Worm (Caenorhabditis elegans) whole organism, L4 larva: ENCODE data around the gene F46C3.6.
A peak's percentile ranks its signal among the peaks of the same experiment; 100 is the strongest.

Experiments used
- F10B5.3 ChIP-seq: sonication (generic microtip); optimal IDR thresholded peaks from 2 replicates; lab custom pipeline; 2016; ENCODE audit warnings: mild to moderate bottlenecking, missing genetic modification characterization, missing compliant biosample characterization
- T20F7.1 ChIP-seq: fragments of 200-800 bp; sonication (Bioruptor generic); optimal IDR thresholded peaks from 2 replicates; lab custom pipeline; 2018; ENCODE audit warnings: mild to moderate bottlenecking, missing genetic modification characterization, missing compliant biosample characterization
- Y48G9A.11 ChIP-seq: fragments of 200-800 bp; sonication (Bioruptor generic); IDR thresholded peaks from 2 replicates; pipeline ENCODE4 v1.3.6; 2022; ENCODE audit warnings: missing genetic modification reagents, missing genetic modification characterization, missing compliant biosample characterization
- Y75B8A.6 ChIP-seq: fragments of 200-800 bp; sonication (Bioruptor generic); IDR thresholded peaks from 2 replicates; pipeline ENCODE4 v1.3.6; 2022; ENCODE audit warnings: missing genetic modification reagents, missing genetic modification characterization, missing compliant biosample characterization
- ama-1 ChIP-seq: fragments of 150-350 bp; optimal IDR thresholded peaks from 2 replicates; lab custom pipeline; 2014; ENCODE audit warnings: inconsistent platforms, mixed read lengths
- arid-1 ChIP-seq: fragments of 200-800 bp; sonication (Bioruptor generic); conservative IDR thresholded peaks from 2 replicates; pipeline ENCODE4 v1.3.6; 2022; ENCODE audit warnings: missing genetic modification reagents, missing genetic modification characterization, missing compliant biosample characterization
- ceh-20 ChIP-seq: fragments of 200-800 bp; sonication (Bioruptor generic); IDR thresholded peaks from 2 replicates; pipeline ENCODE4 v1.3.6; 2022; ENCODE audit warnings: missing genetic modification reagents, missing genetic modification characterization, missing compliant biosample characterization
- ceh-28 ChIP-seq: fragments of 150-350 bp; optimal IDR thresholded peaks from 2 replicates; lab custom pipeline; 2014; ENCODE audit warnings: missing biosample characterization, missing genetic modification reagents, missing genetic modification characterization
- cey-2 ChIP-seq: sonication (generic microtip); optimal IDR thresholded peaks from 3 replicates; lab custom pipeline; 2017; ENCODE audit warnings: missing genetic modification characterization, mild to moderate bottlenecking, missing compliant biosample characterization, antibody characterized with exemption, borderline replicate concordance; ENCODE audit not compliant: insufficient read depth
- daf-12 ChIP-seq: fragments of 150-350 bp; optimal IDR thresholded peaks from 2 replicates; lab custom pipeline; 2014; ENCODE audit warnings: missing biosample characterization, missing genetic modification reagents, missing genetic modification characterization
- daf-16 ChIP-seq, 3 experiments: sonication (generic microtip); optimal IDR thresholded peaks; 2 replicates each; lab custom pipeline; 2016 to 2017; ENCODE audit warnings: missing genetic modification characterization in 3 of 3, missing genetic modification reagents in 3 of 3, mild to moderate bottlenecking in 2 of 3, missing compliant biosample characterization in 2 of 3, missing biosample characterization in 1 of 3, moderate library complexity in 1 of 3
- daf-19 ChIP-seq: fragments of 200-800 bp; sonication (Bioruptor generic); conservative IDR thresholded peaks from 2 replicates; pipeline ENCODE4 v1.3.6; 2022; ENCODE audit warnings: missing genetic modification characterization, missing compliant biosample characterization
- daf-8 ChIP-seq: fragments of 200-800 bp; sonication (Bioruptor generic); IDR thresholded peaks from 2 replicates; pipeline ENCODE4 v1.3.6; 2022; ENCODE audit warnings: missing genetic modification characterization, missing compliant biosample characterization
- dmd-6 ChIP-seq: fragments of 200-800 bp; sonication (Bioruptor generic); IDR thresholded peaks from 2 replicates; pipeline ENCODE4 v1.3.6; 2022; ENCODE audit warnings: missing genetic modification reagents, missing genetic modification characterization, missing compliant biosample characterization
- dpl-1 ChIP-seq: fragments of 150-350 bp; optimal IDR thresholded peaks from 2 replicates; lab custom pipeline; 2014; ENCODE audit warnings: missing biosample characterization, missing genetic modification reagents, missing genetic modification characterization
- egl-27 ChIP-seq: sonication (generic microtip); optimal IDR thresholded peaks from 3 replicates; lab custom pipeline; 2017; ENCODE audit warnings: missing biosample characterization, missing genetic modification reagents, missing genetic modification characterization
- egl-43 ChIP-seq: fragments of 200-800 bp; sonication (Bioruptor generic); IDR thresholded peaks from 2 replicates; pipeline ENCODE4 v1.3.6; 2022; ENCODE audit warnings: missing genetic modification reagents, missing genetic modification characterization, missing compliant biosample characterization
- fkh-10 ChIP-seq: fragments of 150-350 bp; optimal IDR thresholded peaks from 2 replicates; lab custom pipeline; 2014; ENCODE audit warnings: missing biosample characterization, missing genetic modification reagents, missing genetic modification characterization
- gei-8 ChIP-seq: fragments of 200-800 bp; sonication (Bioruptor generic); optimal IDR thresholded peaks from 2 replicates; lab custom pipeline; 2018; ENCODE audit warnings: mild to moderate bottlenecking, missing genetic modification characterization, missing compliant biosample characterization
- hif-1 ChIP-seq, 2 experiments: sonication (generic microtip); optimal IDR thresholded peaks; 2 replicates each; lab custom pipeline; 2016 to 2017; ENCODE audit warnings: missing compliant biosample characterization in 2 of 2, missing genetic modification characterization in 2 of 2, missing genetic modification reagents in 2 of 2, missing genotype in 2 of 2, mild to moderate bottlenecking in 1 of 2
- hlh-30 ChIP-seq: sonication (generic microtip); optimal IDR thresholded peaks from 2 replicates; lab custom pipeline; 2017; ENCODE audit warnings: antibody characterized with exemption, mild to moderate bottlenecking, missing genetic modification characterization, missing compliant biosample characterization; ENCODE audit not compliant: insufficient read depth
- hmg-1.1 ChIP-seq: fragments of 200-800 bp; sonication (Bioruptor generic); IDR thresholded peaks from 2 replicates; pipeline ENCODE4 v1.3.6; 2022; ENCODE audit warnings: missing genetic modification reagents, missing genetic modification characterization, missing compliant biosample characterization
- jun-1 ChIP-seq: fragments of 150-350 bp; optimal IDR thresholded peaks from 2 replicates; lab custom pipeline; 2014; ENCODE audit warnings: missing biosample characterization, missing genetic modification reagents, missing genetic modification characterization
- lin-1 ChIP-seq: fragments of 200-800 bp; sonication (Bioruptor generic); IDR thresholded peaks from 2 replicates; pipeline ENCODE4 v1.3.6; 2022; ENCODE audit warnings: missing genetic modification reagents, missing genetic modification characterization, missing compliant biosample characterization
- lin-13 ChIP-seq: fragments of 150-350 bp; optimal IDR thresholded peaks from 2 replicates; lab custom pipeline; 2014; ENCODE audit warnings: missing biosample characterization, missing genetic modification reagents, missing genetic modification characterization
- lsy-2 ChIP-seq, 2 experiments: fragments of 150-350 bp in 1 of 2; sonication (generic microtip) in 1 of 2; optimal IDR thresholded peaks; 2 replicates each; lab custom pipeline; 2014 to 2017; ENCODE audit warnings: missing biosample characterization in 2 of 2, missing genetic modification characterization in 2 of 2
- mxl-2 ChIP-seq: fragments of 200-800 bp; sonication (Bioruptor generic); conservative IDR thresholded peaks from 2 replicates; pipeline ENCODE4 v1.3.6; 2022; ENCODE audit warnings: missing genetic modification reagents, missing genetic modification characterization, missing compliant biosample characterization
- mxl-3 ChIP-seq: fragments of 200-800 bp; sonication (Bioruptor generic); optimal IDR thresholded peaks from 2 replicates; lab custom pipeline; 2018; ENCODE audit warnings: mild to moderate bottlenecking, missing genetic modification characterization, missing compliant biosample characterization
- nhr-10 ChIP-seq: fragments of 150-350 bp; optimal IDR thresholded peaks from 2 replicates; lab custom pipeline; 2014; ENCODE audit warnings: missing biosample characterization, missing genetic modification characterization
- nhr-102 ChIP-seq: sonication (generic microtip); optimal IDR thresholded peaks from 2 replicates; lab custom pipeline; 2016; ENCODE audit warnings: mild to moderate bottlenecking, missing genetic modification characterization, moderate library complexity, missing compliant biosample characterization
- nhr-111 ChIP-seq: fragments of 200-800 bp; sonication (Bioruptor generic); optimal IDR thresholded peaks from 2 replicates; lab custom pipeline; 2018; ENCODE audit warnings: mild to moderate bottlenecking, missing genetic modification characterization, missing compliant biosample characterization
- nhr-237 ChIP-seq: sonication (generic microtip); optimal IDR thresholded peaks from 2 replicates; lab custom pipeline; 2017; ENCODE audit warnings: missing biosample characterization, missing genetic modification characterization
- nhr-25 ChIP-seq: sonication (generic microtip); optimal IDR thresholded peaks from 2 replicates; lab custom pipeline; 2017; ENCODE audit warnings: missing genetic modification characterization, mild to moderate bottlenecking, missing compliant biosample characterization, antibody characterized with exemption, moderate library complexity, borderline replicate concordance; ENCODE audit not compliant: insufficient read depth
- nhr-28 ChIP-seq: fragments of 150-350 bp; optimal IDR thresholded peaks from 2 replicates; lab custom pipeline; 2014; ENCODE audit warnings: missing biosample characterization, missing genetic modification characterization
- nhr-42 ChIP-seq: fragments of 200-800 bp; sonication (Bioruptor generic); IDR thresholded peaks from 2 replicates; pipeline ENCODE4 v1.3.6; 2022; ENCODE audit warnings: missing genetic modification characterization, missing compliant biosample characterization
- nhr-48 ChIP-seq: sonication (generic microtip); optimal IDR thresholded peaks from 2 replicates; lab custom pipeline; 2016; ENCODE audit warnings: mild to moderate bottlenecking, missing genetic modification characterization, missing compliant biosample characterization
- nhr-77 ChIP-seq: fragments of 150-350 bp; optimal IDR thresholded peaks from 2 replicates; lab custom pipeline; 2014; ENCODE audit warnings: missing biosample characterization, missing genetic modification characterization
- pha-4 ChIP-seq, 2 experiments: fragments of 150-350 bp in 1 of 2; fragments of 200-800 bp in 1 of 2; sonication (Bioruptor generic) in 1 of 2; IDR thresholded peaks in 1 of 2; optimal IDR thresholded peaks in 1 of 2; 2 replicates each; pipeline versions ENCODE4 v1.3.6 to Lab custom; 2014 to 2022; ENCODE audit warnings: missing genetic modification characterization in 2 of 2, missing genetic modification reagents in 2 of 2, missing biosample characterization in 1 of 2, missing compliant biosample characterization in 1 of 2
- php-3 ChIP-seq: fragments of 200-800 bp; sonication (Bioruptor generic); IDR thresholded peaks from 2 replicates; pipeline ENCODE4 v1.3.6; 2022; ENCODE audit warnings: missing genetic modification reagents, missing genetic modification characterization, missing compliant biosample characterization
- pqm-1 ChIP-seq: sonication (generic microtip); optimal IDR thresholded peaks from 2 replicates; lab custom pipeline; 2017; ENCODE audit warnings: missing biosample characterization, missing genetic modification characterization
- rbr-2 ChIP-seq: sonication (generic microtip); optimal IDR thresholded peaks from 2 replicates; lab custom pipeline; 2016; ENCODE audit warnings: missing genotype, missing genetic modification characterization, missing compliant biosample characterization
- set-16 ChIP-seq: fragments of 200-800 bp; sonication (Bioruptor generic); IDR thresholded peaks from 2 replicates; pipeline ENCODE4 v1.3.6; 2022; ENCODE audit warnings: missing genetic modification reagents, missing genetic modification characterization, missing compliant biosample characterization
- skn-1 ChIP-seq: fragments of 150-350 bp; optimal IDR thresholded peaks from 2 replicates; lab custom pipeline; 2014; ENCODE audit warnings: missing biosample characterization, missing genetic modification characterization
- snpc-1.2 ChIP-seq: fragments of 200-800 bp; sonication (Bioruptor generic); IDR thresholded peaks from 2 replicates; pipeline ENCODE4 v1.3.6; 2022; ENCODE audit warnings: missing genetic modification reagents, missing genetic modification characterization, missing compliant biosample characterization
- unc-130 ChIP-seq: sonication (generic microtip); optimal IDR thresholded peaks from 2 replicates; lab custom pipeline; 2016; ENCODE audit warnings: missing genetic modification reagents, missing genetic modification characterization, missing compliant biosample characterization
- vab-7 ChIP-seq: fragments of 200-800 bp; sonication (Bioruptor generic); IDR thresholded peaks from 2 replicates; pipeline ENCODE4 v1.3.6; 2022; ENCODE audit warnings: missing genetic modification reagents, missing genetic modification characterization, missing compliant biosample characterization
- zag-1 ChIP-seq: fragments of 150-350 bp; optimal IDR thresholded peaks from 2 replicates; lab custom pipeline; 2014; ENCODE audit warnings: missing biosample characterization, missing genetic modification characterization
- zfp-2 ChIP-seq: sonication (generic microtip); optimal IDR thresholded peaks from 2 replicates; lab custom pipeline; 2016; ENCODE audit warnings: mild to moderate bottlenecking, missing genetic modification characterization, missing compliant biosample characterization
- zip-11 ChIP-seq: fragments of 200-800 bp; sonication (Bioruptor generic); IDR thresholded peaks from 2 replicates; pipeline ENCODE4 v1.3.6; 2022; ENCODE audit warnings: missing genetic modification characterization, missing compliant biosample characterization

Gene F46C3.6

DNA sequence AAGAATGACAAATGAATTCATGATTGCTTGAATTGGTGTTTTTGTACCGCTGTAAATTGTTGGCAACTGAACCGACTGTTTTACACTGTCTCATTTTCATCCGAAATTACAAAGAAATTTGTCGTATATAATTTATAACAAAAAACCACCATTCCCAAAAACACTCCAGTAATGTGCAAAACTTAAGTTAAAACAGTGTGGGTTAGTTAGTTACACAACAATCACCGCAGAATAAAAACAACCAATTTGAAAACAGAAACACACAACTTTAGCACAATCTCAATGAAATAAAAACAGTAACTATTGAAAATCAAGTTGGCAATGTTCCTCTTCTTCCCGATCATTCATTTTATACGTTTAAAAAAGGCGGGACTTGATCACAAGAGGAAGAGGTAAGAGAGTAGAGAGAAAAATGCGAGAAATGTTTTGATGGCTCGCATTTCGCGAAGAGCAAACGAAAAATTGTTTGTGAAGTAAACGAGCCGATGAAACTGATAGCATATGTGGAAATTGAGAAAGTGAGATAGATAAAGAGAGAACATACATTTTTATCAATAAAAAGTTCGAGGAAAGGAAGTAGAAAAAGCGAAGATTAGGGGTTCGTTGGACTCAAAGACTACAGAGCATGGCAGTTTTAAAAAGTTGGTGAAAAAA is 12.1 kb downstream of the F46C3.6 start, which contains the start of gene F08B12.4 (continued):
- peak; percentile 56 for TF ChIP-seq nhr-77 (tag; lab: Kevin White, UChicago)
- no peak for TF ChIP-seq daf-19 (GFP tag; lab: Robert Waterston, UW)
- TF ChIP-seq nhr-25 (tag; lab: Kevin White, UChicago), result no peak
- no peak for TF ChIP-seq cey-2 (tag; lab: Kevin White, UChicago)
- TF ChIP-seq nhr-10, result no peak
- TF ChIP-seq egl-43 (GFP tag; lab: Robert Waterston, UW), result no peak
- no peak for TF ChIP-seq hmg-1.1 (GFP tag; lab: Robert Waterston, UW)
- TF ChIP-seq T20F7.1, result peak; percentile 11
- peak; percentile 69 for TF ChIP-seq pqm-1
- TF ChIP-seq hlh-30, result peak; percentile 53
- TF ChIP-seq Y48G9A.11 (GFP tag; lab: Robert Waterston, UW), result no peak
- no peak for TF ChIP-seq fkh-10
- no peak for TF ChIP-seq vab-7 (GFP tag; lab: Robert Waterston, UW)
- TF ChIP-seq snpc-1.2 (GFP tag; lab: Robert Waterston, UW), result no peak
- no peak for TF ChIP-seq skn-1
- no peak for TF ChIP-seq egl-27 (tag; lab: Kevin White, UChicago)
- TF ChIP-seq lin-1 (GFP tag; lab: Robert Waterston, UW), result no peak
- TF ChIP-seq dpl-1 (GFP tag; lab: Kevin White, UChicago), result no peak
- TF ChIP-seq lin-13 (GFP tag; lab: Kevin White, UChicago), result no peak
- no peak for TF ChIP-seq nhr-102 (tag; lab: Kevin White, UChicago)
- TF ChIP-seq F10B5.3 (tag; lab: Kevin White, UChicago), result no peak
- TF ChIP-seq ceh-20 (GFP tag; lab: Robert Waterston, UW), result no peak
- no peak for TF ChIP-seq daf-8 (GFP tag; lab: Robert Waterston, UW)
- no peak for TF ChIP-seq jun-1 (tag; lab: Kevin White, UChicago)
- peak; percentile 51; the same call in 1 of the 2 replicates for TF ChIP-seq php-3 (GFP tag; lab: Robert Waterston, UW)
- no peak for TF ChIP-seq nhr-237 (tag; lab: Kevin White, UChicago)
- TF ChIP-seq nhr-111 (GFP tag; lab: Kevin White, UChicago), result no peak
- TF ChIP-seq zag-1 (tag; lab: Kevin White, UChicago), result no peak
- TF ChIP-seq nhr-48, result no peak
- TF ChIP-seq lsy-2 (tag; optimal IDR thresholded peaks at IDR 0.05; lab: Kevin White, UChicago), result peak in 1 of 2 experiments; percentile 46
- TF ChIP-seq set-16 (GFP tag; lab: Robert Waterston, UW), result no peak
- TF ChIP-seq hif-1 (tag; optimal IDR thresholded peaks at IDR 0.05; lab: Kevin White, UChicago), result no peak
- no peak for TF ChIP-seq Y75B8A.6
- TF ChIP-seq ama-1, result peak; percentile 47
- peak in 1 of 2 experiments; percentile 27 for TF ChIP-seq daf-16 (GFP tag; optimal IDR thresholded peaks at IDR 0.05; lab: Kevin White, UChicago)
- TF ChIP-seq daf-16 (tag; optimal IDR thresholded peaks at IDR 0.05; lab: Kevin White, UChicago), result peak; percentile 83
- no peak for TF ChIP-seq arid-1 (GFP tag; lab: Robert Waterston, UW)
- TF ChIP-seq zfp-2 (tag; lab: Kevin White, UChicago), result no peak
- TF ChIP-seq ceh-28 (tag; lab: Kevin White, UChicago), result no peak
- peak; percentile 64 for TF ChIP-seq nhr-28 (tag; lab: Kevin White, UChicago)
- TF ChIP-seq rbr-2, result no peak
- TF ChIP-seq daf-12, result no peak
- peak; percentile 36; the same call in 1 of the 2 replicates for TF ChIP-seq nhr-42 (GFP tag; lab: Robert Waterston, UW)
- no peak for TF ChIP-seq mxl-2 (GFP tag; lab: Robert Waterston, UW)
- TF ChIP-seq gei-8 (GFP tag; lab: Kevin White, UChicago), result no peak
- no peak for TF ChIP-seq zip-11 (GFP tag; lab: Robert Waterston, UW)
- TF ChIP-seq pha-4 (GFP tag; IDR thresholded peaks at IDR 0.05; lab: Robert Waterston, UW), result no peak
- TF ChIP-seq pha-4 (tag; optimal IDR thresholded peaks at IDR 0.05; lab: Kevin White, UChicago), result no peak
- peak; percentile 70 for TF ChIP-seq dmd-6 (GFP tag; lab: Robert Waterston, UW)
- TF ChIP-seq mxl-3 (GFP tag; lab: Kevin White, UChicago), result no peak
- no peak for TF ChIP-seq unc-130 (GFP tag; lab: Kevin White, UChicago)
